Fruit fly (Drosophila melanogaster) whole organism, embryonic: Measurements from ENCODE around the gene CG14118.

ENCODE experiments used
- Aef1 ChIP-seq: fragments of 200-800 bp; sonication (Bioruptor generic); IDR thresholded peaks from 3 replicates; pipeline ENCODE4 v1.3.6; 2022; ENCODE audit warnings: missing biosample characterization, missing genetic modification characterization
- CG10462 ChIP-seq: fragments of 200-800 bp; sonication (Bioruptor generic); optimal IDR thresholded peaks from 2 replicates; lab custom pipeline; 2016; ENCODE audit warnings: missing biosample characterization, missing genetic modification characterization
- CG10543 ChIP-seq: fragments of 200-800 bp; sonication (Bioruptor generic); optimal IDR thresholded peaks from 3 replicates; lab custom pipeline; 2017; ENCODE audit warnings: missing biosample characterization, mild to moderate bottlenecking, missing genetic modification characterization, moderate library complexity
- CG10654 ChIP-seq: fragments of 200-800 bp; sonication (Bioruptor generic); optimal IDR thresholded peaks from 2 replicates; lab custom pipeline; 2016; ENCODE audit warnings: missing biosample characterization, missing genetic modification characterization
- CG10959 ChIP-seq: fragments of 200-800 bp; sonication (Bioruptor generic); IDR thresholded peaks from 2 replicates; pipeline ENCODE4 v1.3.6; 2022; ENCODE audit warnings: missing biosample characterization, missing genetic modification characterization
- CG10979 ChIP-seq: fragments of 200-800 bp; sonication (Bioruptor generic); optimal IDR thresholded peaks from 2 replicates; lab custom pipeline; 2018; ENCODE audit warnings: missing biosample characterization, mild to moderate bottlenecking, missing genetic modification characterization, moderate library complexity
- CG11085 ChIP-seq: fragments of 200-800 bp; sonication (Bioruptor generic); IDR thresholded peaks from 2 replicates; pipeline ENCODE4 v1.3.6; 2022; ENCODE audit warnings: missing biosample characterization, missing genetic modification characterization
- CG13775 ChIP-seq: fragments of 200-800 bp; sonication (Bioruptor generic); optimal IDR thresholded peaks from 3 replicates; lab custom pipeline; 2017; ENCODE audit warnings: missing biosample characterization, mild to moderate bottlenecking, missing genetic modification characterization
- CG14667 ChIP-seq: fragments of 200-800 bp; sonication (Bioruptor generic); IDR thresholded peaks from 2 replicates; pipeline ENCODE4 v1.3.6; 2022; ENCODE audit warnings: missing biosample characterization, missing genetic modification characterization
- CG14860 ChIP-seq: fragments of 200-800 bp; sonication (Bioruptor generic); IDR thresholded peaks from 3 replicates; pipeline ENCODE4 v1.3.6; 2022; ENCODE audit warnings: missing biosample characterization, missing genetic modification characterization; ENCODE audit not compliant: partially characterized antibody
- CG15269 ChIP-seq: fragments of 200-800 bp; sonication (Bioruptor generic); optimal IDR thresholded peaks from 2 replicates; lab custom pipeline; 2018; ENCODE audit warnings: missing biosample characterization, mild to moderate bottlenecking, missing genetic modification characterization, moderate library complexity
- CG15601 ChIP-seq: fragments of 200-800 bp; sonication (Bioruptor generic); optimal IDR thresholded peaks from 3 replicates; lab custom pipeline; 2019; ENCODE audit warnings: missing biosample characterization, mild to moderate bottlenecking, missing genetic modification characterization, moderate library complexity
- CG16815 ChIP-seq: fragments of 200-800 bp; sonication (Bioruptor generic); optimal IDR thresholded peaks from 3 replicates; lab custom pipeline; 2017; ENCODE audit warnings: missing biosample characterization, mild to moderate bottlenecking, missing genetic modification characterization
- CG17802 ChIP-seq: fragments of 200-800 bp; sonication (Bioruptor generic); optimal IDR thresholded peaks from 2 replicates; lab custom pipeline; 2018; ENCODE audit warnings: missing biosample characterization, mild to moderate bottlenecking, missing genetic modification characterization, moderate library complexity
- CG18599 ChIP-seq: fragments of 200-800 bp; sonication (Bioruptor generic); optimal IDR thresholded peaks from 3 replicates; lab custom pipeline; 2017; ENCODE audit warnings: missing biosample characterization, missing genetic modification characterization, mild to moderate bottlenecking, moderate library complexity, missing genetic modification reagents
- CG2120 ChIP-seq: fragments of 200-800 bp; sonication (Bioruptor generic); optimal IDR thresholded peaks from 3 replicates; lab custom pipeline; 2016; ENCODE audit warnings: missing biosample characterization, missing genetic modification characterization
- CG31365 ChIP-seq: fragments of 200-800 bp; sonication (Bioruptor generic); optimal IDR thresholded peaks from 2 replicates; lab custom pipeline; 2018; ENCODE audit warnings: missing biosample characterization, mild to moderate bottlenecking, missing genetic modification characterization
- CG31441 ChIP-seq: fragments of 200-800 bp; sonication (Bioruptor generic); IDR thresholded peaks from 2 replicates; pipeline ENCODE4 v1.3.6; 2022; ENCODE audit warnings: missing biosample characterization, missing genetic modification characterization
- CG3995 ChIP-seq: fragments of 200-800 bp; sonication (Bioruptor generic); optimal IDR thresholded peaks from 3 replicates; lab custom pipeline; 2016; ENCODE audit warnings: missing biosample characterization, missing genetic modification characterization
- CG4360 ChIP-seq: fragments of 200-800 bp; sonication (Bioruptor generic); IDR thresholded peaks from 2 replicates; pipeline ENCODE4 v1.3.6; 2022; ENCODE audit warnings: missing biosample characterization, missing genetic modification characterization
- CG5180 ChIP-seq: fragments of 200-800 bp; sonication (Bioruptor generic); optimal IDR thresholded peaks from 3 replicates; lab custom pipeline; 2017; ENCODE audit warnings: missing biosample characterization, missing genetic modification characterization, mild to moderate bottlenecking, moderate library complexity, missing genetic modification reagents
- CG7372 ChIP-seq: fragments of 200-800 bp; sonication (Bioruptor generic); IDR thresholded peaks from 2 replicates; pipeline ENCODE4 v1.3.6; 2022; ENCODE audit warnings: missing biosample characterization, missing genetic modification characterization
- CG9932 ChIP-seq: fragments of 200-800 bp; sonication (Bioruptor generic); IDR thresholded peaks from 2 replicates; pipeline ENCODE4 v1.3.6; 2022; ENCODE audit warnings: missing biosample characterization, missing genetic modification characterization
- Fer1 ChIP-seq: fragments of 200-800 bp; sonication (Bioruptor generic); optimal IDR thresholded peaks from 2 replicates; lab custom pipeline; 2017; ENCODE audit warnings: missing biosample characterization, mild to moderate bottlenecking, missing genetic modification characterization
- MBD-R2 ChIP-seq: fragments of 200-800 bp; sonication (Bioruptor generic); IDR thresholded peaks from 2 replicates; pipeline ENCODE4 v1.3.6; 2022; ENCODE audit warnings: missing biosample characterization, missing genetic modification characterization
- NC2β ChIP-seq: fragments of 200-800 bp; sonication (Bioruptor generic); optimal IDR thresholded peaks from 2 replicates; lab custom pipeline; 2016; ENCODE audit warnings: missing biosample characterization, missing genetic modification characterization
- Nf-YC ChIP-seq: fragments of 200-800 bp; optimal IDR thresholded peaks from 3 replicates; lab custom pipeline; 2019; ENCODE audit warnings: missing biosample characterization, mild to moderate bottlenecking, missing genetic modification characterization, moderate library complexity
- Oli ChIP-seq: fragments of 200-800 bp; sonication (Bioruptor generic); optimal IDR thresholded peaks from 2 replicates; lab custom pipeline; 2018; ENCODE audit warnings: missing biosample characterization, mild to moderate bottlenecking, missing genetic modification characterization, moderate library complexity
- Ptx1 ChIP-seq: fragments of 200-800 bp; sonication (Bioruptor generic); IDR thresholded peaks from 2 replicates; pipeline ENCODE4 v1.3.6; 2022; ENCODE audit warnings: missing biosample characterization, missing genetic modification characterization
- Side ChIP-seq: fragments of 200-800 bp; sonication (Bioruptor generic); optimal IDR thresholded peaks from 2 replicates; lab custom pipeline; 2016; ENCODE audit warnings: missing biosample characterization, missing genetic modification characterization
- Sry-δ ChIP-seq: fragments of 200-800 bp; sonication (Bioruptor generic); optimal IDR thresholded peaks from 2 replicates; lab custom pipeline; 2016; ENCODE audit warnings: missing biosample characterization, missing genetic modification characterization
- Ssrp ChIP-seq: fragments of 200-800 bp; sonication (Bioruptor generic); optimal IDR thresholded peaks from 2 replicates; lab custom pipeline; 2018; ENCODE audit warnings: missing biosample characterization, mild to moderate bottlenecking, missing genetic modification characterization, moderate library complexity
- Xrp1 ChIP-seq: fragments of 200-800 bp; sonication (Bioruptor generic); IDR thresholded peaks from 2 replicates; pipeline ENCODE4 v1.3.6; 2022; ENCODE audit warnings: missing biosample characterization, missing genetic modification characterization
- br ChIP-seq: fragments of >200 bp; optimal IDR thresholded peaks from 2 replicates; lab custom pipeline; 2017
- cas ChIP-seq: fragments of 200-800 bp; sonication (Bioruptor generic); IDR thresholded peaks from 2 replicates; pipeline ENCODE4 v1.3.6; 2022; ENCODE audit warnings: missing biosample characterization, missing genetic modification characterization
- cato ChIP-seq: fragments of 200-800 bp; sonication (Bioruptor generic); optimal IDR thresholded peaks from 2 replicates; lab custom pipeline; 2016; ENCODE audit warnings: missing biosample characterization, missing genetic modification characterization, borderline replicate concordance
- fd102C ChIP-seq: fragments of 200-800 bp; sonication (Bioruptor generic); optimal IDR thresholded peaks from 2 replicates; lab custom pipeline; 2018; ENCODE audit warnings: missing biosample characterization, mild to moderate bottlenecking, missing genetic modification characterization, moderate library complexity
- gsb ChIP-seq: fragments of 200-800 bp; sonication (Bioruptor generic); IDR thresholded peaks from 2 replicates; pipeline ENCODE4 v1.3.6; 2022; ENCODE audit warnings: missing biosample characterization, missing genetic modification characterization
- hb ChIP-seq: fragments of 200-800 bp; sonication (Bioruptor generic); IDR thresholded peaks from 3 replicates; pipeline ENCODE4 v1.3.6; 2022; ENCODE audit warnings: missing biosample characterization, missing genetic modification characterization; ENCODE audit not compliant: partially characterized antibody
- hth ChIP-seq: fragments of >200 bp; optimal IDR thresholded peaks from 2 replicates; lab custom pipeline; 2017; ENCODE audit warnings: inconsistent platforms
- inv ChIP-seq: fragments of 200-800 bp; sonication (Bioruptor generic); IDR thresholded peaks from 2 replicates; pipeline ENCODE4 v1.3.6; 2022; ENCODE audit warnings: missing biosample characterization, missing genetic modification characterization; ENCODE audit not compliant: partially characterized antibody
- lmd ChIP-seq: fragments of 200-800 bp; sonication (Bioruptor generic); IDR thresholded peaks from 2 replicates; pipeline ENCODE4 v1.3.6; 2022; ENCODE audit warnings: missing biosample characterization, missing genetic modification characterization
- pan ChIP-seq, 4 experiments: fragments of >200 bp in 3 of 4; fragments of 200-800 bp in 1 of 4; sonication (Bioruptor generic) in 1 of 4; optimal IDR thresholded peaks in 3 of 4; IDR thresholded peaks in 1 of 4; 2 replicates each; pipeline versions ENCODE4 v1.3.6 to Lab custom; 2017 to 2022; ENCODE audit warnings: missing biosample characterization in 2 of 4, missing genetic modification characterization in 2 of 4, mixed read lengths in 1 of 4
- run ChIP-seq: fragments of 200-800 bp; sonication (Bioruptor generic); optimal IDR thresholded peaks from 3 replicates; lab custom pipeline; 2018; ENCODE audit warnings: missing biosample characterization, mild to moderate bottlenecking, missing genetic modification characterization
- scrt ChIP-seq: fragments of 200-800 bp; sonication (Bioruptor generic); optimal IDR thresholded peaks from 2 replicates; lab custom pipeline; 2018; ENCODE audit warnings: missing biosample characterization, mild to moderate bottlenecking, missing genetic modification characterization, moderate library complexity
- so ChIP-seq: fragments of 200-800 bp; sonication (Bioruptor generic); IDR thresholded peaks from 3 replicates; pipeline ENCODE4 v1.3.6; 2022; ENCODE audit warnings: missing biosample characterization, missing genetic modification characterization
- sob ChIP-seq: fragments of 200-800 bp; sonication (Bioruptor generic); IDR thresholded peaks from 2 replicates; pipeline ENCODE4 v1.3.6; 2022; ENCODE audit warnings: missing biosample characterization, missing genetic modification characterization
- tgo ChIP-seq: fragments of 200-800 bp; sonication (Bioruptor generic); IDR thresholded peaks from 3 replicates; pipeline ENCODE4 v1.3.6; 2022; ENCODE audit warnings: missing biosample characterization, missing genetic modification characterization
- trem ChIP-seq: fragments of 200-800 bp; optimal IDR thresholded peaks from 3 replicates; lab custom pipeline; 2019; ENCODE audit warnings: missing biosample characterization, mild to moderate bottlenecking, missing genetic modification characterization, moderate library complexity

The CG14118 gene

dm6 chr3L:12864472-12864871 lies 28.0 kb upstream of the CG14118 start:
- TF ChIP-seq CG4360 (GFP tag; lab: Robert Waterston, UW) (peak; percentile 56; the same call in 1 of the 2 replicates), trem (tag; lab: Kevin White, UChicago) (no peak)

DNA sequence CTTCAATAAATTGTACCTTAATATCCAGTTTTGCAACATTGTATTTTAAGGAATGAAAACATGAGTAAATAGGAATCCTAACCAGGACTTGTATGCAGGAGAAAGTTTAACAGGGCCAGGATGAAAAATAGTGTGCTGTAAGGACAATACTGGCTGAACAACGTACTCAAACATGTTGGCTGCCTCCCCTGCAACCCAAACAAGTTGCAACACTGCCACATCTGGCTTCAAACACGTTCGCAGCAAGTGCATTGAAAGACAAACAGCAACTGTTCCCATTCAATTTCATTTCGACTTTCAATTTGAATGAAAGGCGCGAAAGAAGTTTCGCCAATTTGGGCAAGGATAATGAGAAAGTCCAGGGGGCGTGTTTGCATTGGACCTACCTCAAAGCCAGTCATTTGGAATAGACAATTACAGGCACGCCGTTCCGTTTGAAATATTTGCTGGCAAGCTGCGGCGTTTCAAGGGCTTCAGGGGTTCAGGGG lies 24.5 kb upstream of the CG14118 start:
- TF ChIP-seq CG14860 (GFP tag; lab: Robert Waterston, UW) (no peak), CG14667 (GFP tag; lab: Robert Waterston, UW) (no peak), CG5180 (GFP tag; lab: Kevin White, UChicago) (peak; percentile 97), CG15601 (tag; lab: Kevin White, UChicago) (peak; percentile 99), CG9932 (GFP tag; lab: Robert Waterston, UW) (no peak), cas (GFP tag; lab: Robert Waterston, UW) (no peak), run (no peak), cato (no peak), NC2β (GFP tag; lab: Kevin White, UChicago) (no peak), CG3995 (GFP tag; lab: Kevin White, UChicago) (no peak), Oli (tag; lab: Kevin White, UChicago) (no peak), CG17802 (tag; lab: Kevin White, UChicago) (no peak), pan (optimal IDR thresholded peaks at IDR 0.05; lab: Kevin White, UChicago) (no peak), pan (GFP tag; optimal IDR thresholded peaks at IDR 0.05 in 1 of 2, IDR thresholded peaks at IDR 0.05 in 1 of 2) (no peak), so (GFP tag; lab: Robert Waterston, UW) (no peak), Nf-YC (tag; lab: Kevin White, UChicago) (no peak), lmd (GFP tag; lab: Robert Waterston, UW) (no peak), Fer1 (GFP tag; lab: Kevin White, UChicago) (peak; percentile 35), MBD-R2 (GFP tag; lab: Robert Waterston, UW) (no peak), hb (no peak), Side (no peak), CG16815 (GFP tag; lab: Kevin White, UChicago) (no peak), CG31365 (tag; lab: Kevin White, UChicago) (no peak), fd102C (no peak), Ssrp (no peak), inv (GFP tag; lab: Robert Waterston, UW) (no peak)
- TF ChIP-seq, all 482 proteins: peak for 3

dm6 chr3L:12874211-12874610 lies 18.2 kb upstream of the CG14118 start:
- peak; percentile 35; the same call in 1 of the 2 replicates for TF ChIP-seq lmd (GFP tag; lab: Robert Waterston, UW)
- TF ChIP-seq sob: peak; percentile 22; the same call in 1 of the 2 replicates
- TF ChIP-seq CG18599 (GFP tag; lab: Kevin White, UChicago): peak; percentile 76
- no peak for TF ChIP-seq br (lab: Kevin White, UChicago)
- TF ChIP-seq tgo (GFP tag; lab: Robert Waterston, UW): peak; percentile 48; the same call in 2 of the 3 replicates
- TF ChIP-seq gsb (GFP tag; lab: Robert Waterston, UW): no peak
- TF ChIP-seq Xrp1: no peak
- no peak for TF ChIP-seq CG10543 (GFP tag; lab: Kevin White, UChicago)
- no peak for TF ChIP-seq Ssrp
- no peak for TF ChIP-seq CG7372 (GFP tag; lab: Robert Waterston, UW)
- no peak for TF ChIP-seq CG10462 (GFP tag; lab: Kevin White, UChicago)
- no peak for TF ChIP-seq CG10654
- TF ChIP-seq CG11085 (GFP tag; lab: Robert Waterston, UW): 0 out of 2 replicates have a peak, but pooled peaks have one; percentile 18
- TF ChIP-seq Ptx1 (GFP tag; lab: Robert Waterston, UW): peak; percentile 38; the same call in 1 of the 2 replicates
- no peak for TF ChIP-seq hth (lab: Kevin White, UChicago)
- no peak for TF ChIP-seq CG10959 (GFP tag; lab: Robert Waterston, UW)
- TF ChIP-seq CG2120 (GFP tag; lab: Kevin White, UChicago): peak; percentile 69
- peak; percentile 53 for TF ChIP-seq CG15269 (tag; lab: Kevin White, UChicago)
- peak; percentile 20; the same call in 1 of the 2 replicates for TF ChIP-seq CG9932 (GFP tag; lab: Robert Waterston, UW)
- peak; percentile 20; the same call in 1 of the 3 replicates for TF ChIP-seq Aef1 (GFP tag; lab: Robert Waterston, UW)
- TF ChIP-seq CG31441 (GFP tag; lab: Robert Waterston, UW): no peak
- TF ChIP-seq CG13775 (GFP tag; lab: Kevin White, UChicago): no peak
- TF ChIP-seq scrt: peak; percentile 31
- TF ChIP-seq Sry-δ (GFP tag; lab: Kevin White, UChicago): no peak
- no peak for TF ChIP-seq CG10979
